Worm (Caenorhabditis elegans): ENCODE measurements around the gene F09C12.8.

- TF ChIP-seq php-3 (GFP tag; IDR thresholded peaks at IDR 0.05) (no peak), nhr-237 (tag; optimal IDR thresholded peaks at IDR 0.05) (no peak), lin-15B (tag; optimal IDR thresholded peaks at IDR 0.05) (no peak), zag-1 (tag; optimal IDR thresholded peaks at IDR 0.05) (no peak)
These were observed 48.9 kb downstream of the F09C12.8 start, which contains the start of gene C27D6.11 for ce11 chrII:5161102-5161501.

Data from whole organism, L4 larva.